Worm (Caenorhabditis elegans): ENCODE data around the gene F35D2.2.

F35D2.2 gene

ce11 chrII:7544782-7545181 lies 29.5 kb upstream of the F35D2.2 start:
- TF ChIP-seq ztf-11 (tag; optimal IDR thresholded peaks at IDR 0.05) (no peak), ces-1 (GFP tag; optimal IDR thresholded peaks at IDR 0.05) (no peak), pha-4 (tag; optimal IDR thresholded peaks at IDR 0.05) (no peak), blmp-1 (tag; optimal IDR thresholded peaks at IDR 0.05) (no peak), lin-32 (GFP tag; optimal IDR thresholded peaks at IDR 0.05) (no peak), M03D4.4 (tag; optimal IDR thresholded peaks at IDR 0.05) (no peak), elt-3 (tag; optimal IDR thresholded peaks at IDR 0.05) (no peak), ceh-43 (GFP tag; optimal IDR thresholded peaks at IDR 0.05) (no peak), zip-8 (tag; optimal IDR thresholded peaks at IDR 0.05) (no peak), nhr-12 (tag; optimal IDR thresholded peaks at IDR 0.05) (no peak), drap-1 (GFP tag; optimal IDR thresholded peaks at IDR 0.05) (no peak), sem-2 (GFP tag; optimal IDR thresholded peaks at IDR 0.05) (no peak), ceh-39 (tag; optimal IDR thresholded peaks at IDR 0.05) (no peak), unc-39 (tag; optimal IDR thresholded peaks at IDR 0.05) (no peak), sptf-1 (tag; optimal IDR thresholded peaks at IDR 0.05) (no peak), nhr-2 (tag; optimal IDR thresholded peaks at IDR 0.05) (no peak), mab-5 (tag; optimal IDR thresholded peaks at IDR 0.05) (no peak), lin-13 (tag; optimal IDR thresholded peaks at IDR 0.05) (no peak)

DNA sequence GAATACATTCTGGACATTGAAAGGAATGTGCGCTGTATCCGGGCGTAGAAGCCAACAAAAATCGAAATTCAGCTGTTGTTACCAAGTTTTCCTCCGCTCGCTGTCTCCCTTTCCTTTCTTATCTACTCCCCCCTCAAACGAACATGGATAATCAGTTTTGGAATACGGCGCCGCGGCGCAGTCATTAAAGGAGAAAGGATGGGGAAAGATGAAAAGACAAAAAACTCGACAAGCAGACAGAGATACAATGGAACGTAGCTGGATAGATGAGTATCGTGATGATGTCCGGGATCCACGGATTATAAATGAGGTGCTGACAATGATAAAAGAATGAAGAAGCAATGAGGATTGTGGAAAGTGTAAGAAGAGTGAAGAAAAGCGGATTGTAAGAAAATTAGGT lies 28.9 kb upstream of the F35D2.2 start:
- TF ChIP-seq nhr-76 (tag; optimal IDR thresholded peaks at IDR 0.05), result no peak
- TF ChIP-seq mep-1 (tag; optimal IDR thresholded peaks at IDR 0.05), result no peak
- no peak for TF ChIP-seq mls-2 (tag; optimal IDR thresholded peaks at IDR 0.05)
- no peak for TF ChIP-seq cnd-1 (tag; optimal IDR thresholded peaks at IDR 0.05)
- TF ChIP-seq elt-3 (tag; optimal IDR thresholded peaks at IDR 0.05), result no peak
- TF ChIP-seq nhr-2 (tag; optimal IDR thresholded peaks at IDR 0.05), result no peak

DNA sequence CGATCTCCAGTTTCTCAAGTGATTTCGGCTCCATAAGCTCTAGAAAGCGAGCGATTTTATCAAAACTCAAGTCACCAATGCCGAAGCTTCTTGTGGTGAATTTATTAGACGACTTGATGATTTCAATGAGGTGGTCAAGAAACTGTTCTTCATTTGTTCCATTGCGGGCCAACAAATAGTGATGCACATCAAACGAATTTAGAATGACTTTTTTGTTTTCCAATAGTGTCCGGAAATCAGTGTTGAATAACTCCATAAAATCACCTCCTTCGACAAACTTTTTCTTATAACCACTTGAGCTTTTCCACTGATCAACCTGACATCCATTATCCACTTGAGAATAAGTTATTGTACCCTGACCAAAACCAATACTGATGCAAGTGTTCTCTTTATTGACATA lies 27.0 kb upstream of the F35D2.2 start:
- TF ChIP-seq elt-1 (tag; optimal IDR thresholded peaks at IDR 0.05; ENCODE audit: borderline replicate concordance, insufficient read depth) (no peak), nhr-12 (tag; optimal IDR thresholded peaks at IDR 0.05) (no peak), unc-39 (tag; optimal IDR thresholded peaks at IDR 0.05) (no peak), lin-32 (GFP tag; optimal IDR thresholded peaks at IDR 0.05) (no peak)

ce11 chrII:7548044-7548443 lies 26.2 kb upstream of the F35D2.2 start, which contains the start of gene fbxa-224:
Gene fbxa-224, minus strand, starts transcription at chrII:7548144.
- TF ChIP-seq snpc-4 (tag; optimal IDR thresholded peaks at IDR 0.05) (no peak), zip-8 (tag; optimal IDR thresholded peaks at IDR 0.05) (no peak), tbx-8 (GFP tag; optimal IDR thresholded peaks at IDR 0.05) (no peak), cnd-1 (tag; optimal IDR thresholded peaks at IDR 0.05) (no peak), M03D4.4 (tag; optimal IDR thresholded peaks at IDR 0.05) (no peak), nhr-2 (tag; optimal IDR thresholded peaks at IDR 0.05) (no peak), pha-4 (tag; optimal IDR thresholded peaks at IDR 0.05) (no peak), ham-2 (GFP tag; optimal IDR thresholded peaks at IDR 0.05) (no peak), unc-120 (tag; optimal IDR thresholded peaks at IDR 0.05; ENCODE audit: poor library complexity, severe bottlenecking) (no peak), mab-5 (tag; optimal IDR thresholded peaks at IDR 0.05) (no peak), lin-32 (GFP tag; optimal IDR thresholded peaks at IDR 0.05) (no peak), elt-3 (tag; optimal IDR thresholded peaks at IDR 0.05) (no peak), sptf-1 (tag; optimal IDR thresholded peaks at IDR 0.05) (no peak), nhr-76 (tag; optimal IDR thresholded peaks at IDR 0.05) (no peak), ceh-43 (GFP tag; optimal IDR thresholded peaks at IDR 0.05) (no peak), ztf-11 (tag; optimal IDR thresholded peaks at IDR 0.05) (no peak), bed-3 (GFP tag; optimal IDR thresholded peaks at IDR 0.05) (no peak), lsy-2 (tag; optimal IDR thresholded peaks at IDR 0.05) (no peak), unc-62 (GFP tag; optimal IDR thresholded peaks at IDR 0.05) (no peak), nhr-12 (tag; optimal IDR thresholded peaks at IDR 0.05) (no peak)

DNA sequence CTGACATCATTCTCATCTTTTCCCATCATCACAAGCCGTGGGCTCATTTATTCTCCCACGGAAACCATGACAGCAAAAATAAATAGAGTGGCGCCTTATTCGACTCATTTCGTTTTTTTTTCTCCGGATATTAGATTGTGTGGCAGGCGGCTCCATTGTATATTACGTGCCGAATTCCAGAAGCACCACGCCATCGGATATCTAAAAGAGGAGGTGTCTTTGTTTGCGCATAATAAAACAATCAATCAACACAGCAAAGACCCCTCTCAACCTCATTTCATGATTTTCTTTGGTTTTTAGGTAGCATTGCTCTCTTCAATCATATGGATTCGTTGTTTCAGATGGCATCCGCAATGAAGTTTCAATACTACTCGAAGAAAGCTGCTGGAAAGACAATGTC lies 25.2 kb upstream of the F35D2.2 start, which contains the start of gene tph-1:
Gene tph-1, plus strand, starts transcription at position 301 of the 400 bp plus-strand sequence.
- TF ChIP-seq nhr-237 (tag; optimal IDR thresholded peaks at IDR 0.05) (no peak), mab-5 (tag; optimal IDR thresholded peaks at IDR 0.05) (no peak), nhr-76 (tag; optimal IDR thresholded peaks at IDR 0.05) (no peak), ces-1 (GFP tag; optimal IDR thresholded peaks at IDR 0.05) (no peak), snpc-4 (tag; optimal IDR thresholded peaks at IDR 0.05) (no peak), sem-2 (GFP tag; optimal IDR thresholded peaks at IDR 0.05) (no peak), ceh-43 (GFP tag; optimal IDR thresholded peaks at IDR 0.05) (no peak), mls-2 (tag; optimal IDR thresholded peaks at IDR 0.05) (no peak), drap-1 (GFP tag; optimal IDR thresholded peaks at IDR 0.05) (no peak), unc-62 (GFP tag; optimal IDR thresholded peaks at IDR 0.05) (no peak), mep-1 (tag; optimal IDR thresholded peaks at IDR 0.05) (no peak), elt-1 (tag; optimal IDR thresholded peaks at IDR 0.05; ENCODE audit: borderline replicate concordance, insufficient read depth) (no peak), cnd-1 (tag; optimal IDR thresholded peaks at IDR 0.05) (no peak), pha-4 (tag; optimal IDR thresholded peaks at IDR 0.05) (no peak), blmp-1 (tag; optimal IDR thresholded peaks at IDR 0.05) (no peak), lin-13 (tag; optimal IDR thresholded peaks at IDR 0.05) (no peak), bed-3 (GFP tag; optimal IDR thresholded peaks at IDR 0.05) (no peak), lin-32 (GFP tag; optimal IDR thresholded peaks at IDR 0.05) (no peak), nhr-2 (tag; optimal IDR thresholded peaks at IDR 0.05) (no peak), ztf-11 (tag; optimal IDR thresholded peaks at IDR 0.05) (no peak)

Data from whole organism, mixed stage, embryonic.